Fruit fly (Drosophila melanogaster) whole organism, embryonic: ENCODE results near the gene SCCRO4.

Source experiments
- Antp ChIP-seq: fragments of 200-800 bp; sonication (Bioruptor generic); optimal IDR thresholded peaks from 3 replicates; lab custom pipeline; 2016; ENCODE audit warnings: missing biosample characterization, missing genetic modification characterization
- Atf6 ChIP-seq: fragments of 200-800 bp; sonication (Bioruptor generic); IDR thresholded peaks from 2 replicates; pipeline ENCODE4 v1.3.6; 2022; ENCODE audit warnings: missing biosample characterization, missing genetic modification characterization
- B-H1 ChIP-seq: fragments of 200-800 bp; sonication (Bioruptor generic); IDR thresholded peaks from 3 replicates; pipeline ENCODE4 v1.3.6; 2022; ENCODE audit warnings: missing biosample characterization, missing genetic modification characterization
- Bdp1 ChIP-seq: fragments of 200-800 bp; sonication (Bioruptor generic); optimal IDR thresholded peaks from 3 replicates; lab custom pipeline; 2016; ENCODE audit warnings: missing biosample characterization, missing genetic modification characterization
- Bgb ChIP-seq: fragments of 200-800 bp; sonication (Bioruptor generic); IDR thresholded peaks from 2 replicates; pipeline ENCODE4 v1.3.6; 2022; ENCODE audit warnings: missing biosample characterization, missing genetic modification characterization; ENCODE audit not compliant: partially characterized antibody
- CG10274 ChIP-seq: fragments of 200-800 bp; sonication (Bioruptor generic); optimal IDR thresholded peaks from 3 replicates; lab custom pipeline; 2017; ENCODE audit warnings: missing biosample characterization, mild to moderate bottlenecking, missing genetic modification characterization
- CG10321 ChIP-seq: fragments of 200-800 bp; sonication (Bioruptor generic); IDR thresholded peaks from 2 replicates; pipeline ENCODE4 v1.3.6; 2022; ENCODE audit warnings: missing biosample characterization, missing genetic modification characterization
- CG10462 ChIP-seq: fragments of 200-800 bp; sonication (Bioruptor generic); optimal IDR thresholded peaks from 2 replicates; lab custom pipeline; 2016; ENCODE audit warnings: missing biosample characterization, missing genetic modification characterization
- CG11695 ChIP-seq: fragments of 200-800 bp; sonication (Bioruptor generic); IDR thresholded peaks from 3 replicates; pipeline ENCODE4 v1.3.6; 2022; ENCODE audit warnings: missing biosample characterization, missing genetic modification characterization
- CG12299 ChIP-seq: fragments of 200-800 bp; sonication (Bioruptor generic); optimal IDR thresholded peaks from 2 replicates; lab custom pipeline; 2018; ENCODE audit warnings: missing biosample characterization, mild to moderate bottlenecking, missing genetic modification characterization
- CG12659 ChIP-seq: fragments of 200-800 bp; sonication (Bioruptor generic); optimal IDR thresholded peaks from 3 replicates; lab custom pipeline; 2017; ENCODE audit warnings: mild to moderate bottlenecking, missing biosample characterization, missing genetic modification reagents, missing genetic modification characterization
- CG12942 ChIP-seq: fragments of 200-800 bp; sonication (Bioruptor generic); optimal IDR thresholded peaks from 3 replicates; lab custom pipeline; 2016; ENCODE audit warnings: missing biosample characterization, missing genetic modification characterization
- CG15269 ChIP-seq: fragments of 200-800 bp; sonication (Bioruptor generic); optimal IDR thresholded peaks from 2 replicates; lab custom pipeline; 2018; ENCODE audit warnings: missing biosample characterization, mild to moderate bottlenecking, missing genetic modification characterization, moderate library complexity
- CG15479 ChIP-seq: fragments of 200-800 bp; sonication (Bioruptor generic); optimal IDR thresholded peaks from 3 replicates; lab custom pipeline; 2019; ENCODE audit warnings: missing biosample characterization, mild to moderate bottlenecking, missing genetic modification characterization, moderate library complexity
- CG1602 ChIP-seq: fragments of 200-800 bp; sonication (Bioruptor generic); optimal IDR thresholded peaks from 3 replicates; lab custom pipeline; 2016; ENCODE audit warnings: missing biosample characterization, missing genetic modification characterization
- CG16863 ChIP-seq: fragments of 200-800 bp; sonication (Bioruptor generic); optimal IDR thresholded peaks from 3 replicates; lab custom pipeline; 2016; ENCODE audit warnings: missing biosample characterization, missing genetic modification characterization
- CG17361 ChIP-seq: fragments of 200-800 bp; sonication (Bioruptor generic); IDR thresholded peaks from 3 replicates; pipeline ENCODE4 v1.3.6; 2022; ENCODE audit warnings: missing biosample characterization, missing genetic modification characterization
- CG17912 ChIP-seq: fragments of 200-800 bp; sonication (Bioruptor generic); optimal IDR thresholded peaks from 2 replicates; lab custom pipeline; 2018; ENCODE audit warnings: missing biosample characterization, mild to moderate bottlenecking, missing genetic modification characterization
- CG3163 ChIP-seq: fragments of 200-800 bp; sonication (Bioruptor generic); optimal IDR thresholded peaks from 3 replicates; lab custom pipeline; 2016; ENCODE audit warnings: missing biosample characterization, missing genetic modification characterization
- CG32772 ChIP-seq: fragments of 200-800 bp; sonication (Bioruptor generic); IDR thresholded peaks from 2 replicates; pipeline ENCODE4 v1.3.6; 2022; ENCODE audit warnings: missing biosample characterization, missing genetic modification characterization
- CG4424 ChIP-seq: fragments of 200-800 bp; sonication (Bioruptor generic); optimal IDR thresholded peaks from 3 replicates; lab custom pipeline; 2016; ENCODE audit warnings: missing biosample characterization, missing genetic modification characterization
- CG4707 ChIP-seq: fragments of 200-800 bp; sonication (Bioruptor generic); optimal IDR thresholded peaks from 2 replicates; lab custom pipeline; 2018; ENCODE audit warnings: missing biosample characterization, mild to moderate bottlenecking, missing genetic modification characterization, moderate library complexity
- CG5245 ChIP-seq: fragments of 200-800 bp; sonication (Bioruptor generic); optimal IDR thresholded peaks from 3 replicates; lab custom pipeline; 2016; ENCODE audit warnings: missing biosample characterization, missing genetic modification characterization
- CG6254 ChIP-seq: fragments of 200-800 bp; sonication (Bioruptor generic); optimal IDR thresholded peaks from 3 replicates; lab custom pipeline; 2017; ENCODE audit warnings: mild to moderate bottlenecking, missing biosample characterization, missing genetic modification reagents, missing genetic modification characterization
- CG6272 ChIP-seq: fragments of 200-800 bp; sonication (Bioruptor generic); IDR thresholded peaks from 2 replicates; pipeline ENCODE4 v1.3.6; 2022; ENCODE audit warnings: missing biosample characterization, missing genetic modification characterization
- CG7745 ChIP-seq: fragments of 200-800 bp; sonication (Bioruptor generic); optimal IDR thresholded peaks from 2 replicates; lab custom pipeline; 2018; ENCODE audit warnings: missing biosample characterization, mild to moderate bottlenecking, missing genetic modification characterization, moderate library complexity
- CG8478 ChIP-seq: fragments of >200 bp; optimal IDR thresholded peaks from 2 replicates; lab custom pipeline; 2018
- CG9609 ChIP-seq: fragments of 200-800 bp; sonication (Bioruptor generic); optimal IDR thresholded peaks from 3 replicates; lab custom pipeline; 2016; ENCODE audit warnings: missing biosample characterization, missing genetic modification characterization
- CG9932 ChIP-seq: fragments of 200-800 bp; sonication (Bioruptor generic); IDR thresholded peaks from 2 replicates; pipeline ENCODE4 v1.3.6; 2022; ENCODE audit warnings: missing biosample characterization, missing genetic modification characterization
- Fer2 ChIP-seq: fragments of 200-800 bp; sonication (Bioruptor generic); optimal IDR thresholded peaks from 2 replicates; lab custom pipeline; 2018; ENCODE audit warnings: missing biosample characterization, mild to moderate bottlenecking, missing genetic modification characterization, moderate library complexity
- HLHmδ ChIP-seq: fragments of 200-800 bp; sonication (Bioruptor generic); optimal IDR thresholded peaks from 2 replicates; lab custom pipeline; 2018; ENCODE audit warnings: missing biosample characterization, mild to moderate bottlenecking, missing genetic modification characterization, moderate library complexity
- Jarid2 ChIP-seq: fragments of 200-800 bp; sonication (Bioruptor generic); optimal IDR thresholded peaks from 3 replicates; lab custom pipeline; 2017; ENCODE audit warnings: mild to moderate bottlenecking, missing biosample characterization, missing genetic modification reagents, missing genetic modification characterization
- Kr ChIP-seq: fragments of 200-800 bp; sonication (Bioruptor generic); optimal IDR thresholded peaks from 2 replicates; lab custom pipeline; 2017; ENCODE audit warnings: missing biosample characterization, mild to moderate bottlenecking, missing genetic modification characterization
- Mes4 ChIP-seq: fragments of 200-800 bp; sonication (Bioruptor generic); optimal IDR thresholded peaks from 2 replicates; lab custom pipeline; 2016; ENCODE audit warnings: missing biosample characterization, missing genetic modification characterization
- Mrtf ChIP-seq: fragments of 200-800 bp; sonication (Bioruptor generic); IDR thresholded peaks from 3 replicates; pipeline ENCODE4 v1.3.6; 2022; ENCODE audit warnings: missing biosample characterization, missing genetic modification characterization
- NC2β ChIP-seq: fragments of 200-800 bp; sonication (Bioruptor generic); optimal IDR thresholded peaks from 2 replicates; lab custom pipeline; 2016; ENCODE audit warnings: missing biosample characterization, missing genetic modification characterization
- Oaz ChIP-seq: fragments of 200-800 bp; sonication (Bioruptor generic); IDR thresholded peaks from 2 replicates; pipeline ENCODE4 v1.3.6; 2022; ENCODE audit warnings: missing biosample characterization, missing genetic modification characterization
- Oli ChIP-seq: fragments of 200-800 bp; sonication (Bioruptor generic); optimal IDR thresholded peaks from 2 replicates; lab custom pipeline; 2018; ENCODE audit warnings: missing biosample characterization, mild to moderate bottlenecking, missing genetic modification characterization, moderate library complexity
- bowl ChIP-seq: fragments of 200-800 bp; sonication (Bioruptor generic); IDR thresholded peaks from 2 replicates; pipeline ENCODE4 v1.3.6; 2022; ENCODE audit warnings: missing biosample characterization, missing genetic modification characterization
- caup ChIP-seq: fragments of 200-800 bp; sonication (Bioruptor generic); optimal IDR thresholded peaks from 3 replicates; lab custom pipeline; 2017; ENCODE audit warnings: missing biosample characterization, mild to moderate bottlenecking, missing genetic modification characterization, moderate library complexity; ENCODE audit not compliant: severe bottlenecking
- crol ChIP-seq: fragments of 200-800 bp; sonication (Bioruptor generic); IDR thresholded peaks from 2 replicates; pipeline ENCODE4 v1.3.6; 2022; ENCODE audit warnings: missing biosample characterization, missing genetic modification characterization
- grn ChIP-seq: fragments of 200-800 bp; sonication (Bioruptor generic); optimal IDR thresholded peaks from 3 replicates; lab custom pipeline; 2017; ENCODE audit warnings: missing biosample characterization, missing genetic modification characterization
- lab ChIP-seq: fragments of 200-800 bp; sonication (Bioruptor generic); optimal IDR thresholded peaks from 3 replicates; lab custom pipeline; 2017; ENCODE audit warnings: missing biosample characterization, missing genetic modification characterization, mild to moderate bottlenecking, moderate library complexity, missing genetic modification reagents
- lov ChIP-seq, 2 experiments: fragments of 200-800 bp in 1 of 2; fragments of >200 bp in 1 of 2; sonication (Bioruptor generic) in 1 of 2; IDR thresholded peaks in 1 of 2; optimal IDR thresholded peaks in 1 of 2; 2 replicates in 1 of 2; 3 replicates in 1 of 2; pipeline versions ENCODE4 v1.3.6 to Lab custom; 2017 to 2022; ENCODE audit warnings: missing biosample characterization in 1 of 2, missing genetic modification characterization in 1 of 2
- maf-S ChIP-seq: fragments of 200-800 bp; sonication (Bioruptor generic); optimal IDR thresholded peaks from 2 replicates; lab custom pipeline; 2016; ENCODE audit warnings: missing biosample characterization, missing genetic modification characterization
- pb ChIP-seq: fragments of 200-800 bp; sonication (Bioruptor generic); optimal IDR thresholded peaks from 3 replicates; lab custom pipeline; 2016; ENCODE audit warnings: missing biosample characterization, missing genetic modification characterization
- pho ChIP-seq: fragments of 200-800 bp; sonication (Bioruptor generic); optimal IDR thresholded peaks from 2 replicates; lab custom pipeline; 2016; ENCODE audit warnings: missing biosample characterization, missing genetic modification characterization
- run ChIP-seq: fragments of 200-800 bp; sonication (Bioruptor generic); optimal IDR thresholded peaks from 3 replicates; lab custom pipeline; 2018; ENCODE audit warnings: missing biosample characterization, mild to moderate bottlenecking, missing genetic modification characterization
- wdn ChIP-seq: fragments of 200-800 bp; sonication (Bioruptor generic); IDR thresholded peaks from 2 replicates; pipeline ENCODE4 v1.3.6; 2022; ENCODE audit warnings: missing biosample characterization, missing genetic modification characterization

Gene SCCRO4

dm6 chr3L:20309758-20310733 is 10.8 kb downstream of the SCCRO4 start (continued):
- TF ChIP-seq bowl (no peak), CG8478 (lab: Kevin White, UChicago) (peak; percentile 71), lov (optimal IDR thresholded peaks at IDR 0.05; lab: Kevin White, UChicago) (no peak), lov (GFP tag; IDR thresholded peaks at IDR 0.05; lab: Robert Waterston, UW) (no peak), Antp (peak; percentile 71), CG12299 (tag; lab: Kevin White, UChicago) (no peak), Atf6 (GFP tag; lab: Robert Waterston, UW) (no peak), CG9609 (peak; percentile 66), Bdp1 (peak; percentile 0), crol (no peak), CG3163 (peak; percentile 44), Oli (no peak), caup (peak; percentile 47), wdn (GFP tag; lab: Robert Waterston, UW) (peak; percentile 43; the same call in 1 of the 2 replicates), CG15269 (tag; lab: Kevin White, UChicago) (no peak), Bgb (peak; percentile 90), Fer2 (tag; lab: Kevin White, UChicago) (no peak), pho (peak; percentile 61), CG32772 (GFP tag; lab: Robert Waterston, UW) (peak; percentile 57; the same call in 1 of the 2 replicates), CG5245 (no peak), CG17912 (GFP tag; lab: Kevin White, UChicago) (no peak), CG17361 (GFP tag; lab: Robert Waterston, UW) (0 out of 3 replicates have a peak, but pooled peaks have one; percentile 33), pb (GFP tag; lab: Kevin White, UChicago) (no peak), CG10274 (GFP tag; lab: Kevin White, UChicago) (no peak), Kr (GFP tag; lab: Kevin White, UChicago) (no peak), HLHmδ (GFP tag; lab: Kevin White, UChicago) (no peak), CG10321 (no peak), Jarid2 (no peak), CG4424 (peak; percentile 39), maf-S (GFP tag; lab: Kevin White, UChicago) (peak; percentile 10), CG16863 (GFP tag; lab: Kevin White, UChicago) (peak; percentile 44), CG6254 (GFP tag; lab: Kevin White, UChicago) (peak; percentile 3), Oaz (GFP tag; lab: Robert Waterston, UW) (no peak), Mes4 (no peak), CG15479 (peak; percentile 54), CG12659 (peak; percentile 73), CG9932 (GFP tag; lab: Robert Waterston, UW) (peak; percentile 79), CG12942 (GFP tag; lab: Kevin White, UChicago) (peak; percentile 43), grn (no peak), CG1602 (GFP tag; lab: Kevin White, UChicago) (peak; percentile 34), CG7745 (tag; lab: Kevin White, UChicago) (no peak), run (tag; lab: Kevin White, UChicago) (no peak), CG10462 (GFP tag; lab: Kevin White, UChicago) (no peak), Mrtf (GFP tag; lab: Robert Waterston, UW) (no peak), NC2β (GFP tag; lab: Kevin White, UChicago) (peak; percentile 25), CG11695 (no peak), lab (GFP tag; lab: Kevin White, UChicago) (no peak), B-H1 (GFP tag; lab: Robert Waterston, UW) (no peak), CG4707 (GFP tag; lab: Kevin White, UChicago) (no peak), CG6272 (GFP tag; lab: Robert Waterston, UW) (no peak)
